Worm (Caenorhabditis elegans) whole organism, midembryonic: Measurements from ENCODE around the gene F59E12.3.

Source experiments
- T22C8.4 ChIP-seq: fragments of 200-800 bp; sonication (Bioruptor generic); IDR thresholded peaks from 2 replicates; pipeline ENCODE4 v1.3.6; 2022; ENCODE audit warnings: missing genetic modification characterization, missing compliant biosample characterization
- cog-1 ChIP-seq: sonication (generic microtip); optimal IDR thresholded peaks from 2 replicates; lab custom pipeline; 2016; ENCODE audit warnings: missing genetic modification characterization, missing compliant biosample characterization
- flt-1 ChIP-seq: fragments of 200-800 bp; sonication (Bioruptor generic); IDR thresholded peaks from 2 replicates; pipeline ENCODE4 v1.3.6; 2022; ENCODE audit warnings: missing genetic modification characterization, missing compliant biosample characterization
- klf-2 ChIP-seq: fragments of 200-800 bp; sonication (Bioruptor generic); conservative IDR thresholded peaks from 2 replicates; pipeline ENCODE4 v1.3.6; 2022; ENCODE audit warnings: missing genetic modification reagents, missing genetic modification characterization, missing compliant biosample characterization
- med-1 ChIP-seq: sonication (generic microtip); optimal IDR thresholded peaks from 2 replicates; lab custom pipeline; 2017; ENCODE audit warnings: missing genetic modification characterization, mild to moderate bottlenecking, missing compliant biosample characterization, antibody characterized with exemption, missing genetic modification reagents; ENCODE audit not compliant: insufficient read depth
- ref-1 ChIP-seq: fragments of 200-800 bp; sonication (Bioruptor generic); conservative IDR thresholded peaks from 2 replicates; pipeline ENCODE4 v1.3.6; 2022; ENCODE audit warnings: missing genetic modification reagents, missing genetic modification characterization, missing compliant biosample characterization
- tab-1 ChIP-seq: fragments of 200-800 bp; sonication (Bioruptor generic); IDR thresholded peaks from 2 replicates; pipeline ENCODE4 v1.3.6; 2022; ENCODE audit warnings: missing genetic modification characterization, missing compliant biosample characterization
- ztf-23 ChIP-seq: fragments of 200-800 bp; sonication (Bioruptor generic); IDR thresholded peaks from 2 replicates; pipeline ENCODE4 v1.3.6; 2022; ENCODE audit warnings: missing genetic modification reagents, missing genetic modification characterization, missing compliant biosample characterization
- ztf-29 ChIP-seq: fragments of 200-800 bp; sonication (Bioruptor generic); IDR thresholded peaks from 2 replicates; pipeline ENCODE4 v1.3.6; 2022; ENCODE audit warnings: missing genetic modification reagents, missing genetic modification characterization, missing compliant biosample characterization

Gene F59E12.3

DNA sequence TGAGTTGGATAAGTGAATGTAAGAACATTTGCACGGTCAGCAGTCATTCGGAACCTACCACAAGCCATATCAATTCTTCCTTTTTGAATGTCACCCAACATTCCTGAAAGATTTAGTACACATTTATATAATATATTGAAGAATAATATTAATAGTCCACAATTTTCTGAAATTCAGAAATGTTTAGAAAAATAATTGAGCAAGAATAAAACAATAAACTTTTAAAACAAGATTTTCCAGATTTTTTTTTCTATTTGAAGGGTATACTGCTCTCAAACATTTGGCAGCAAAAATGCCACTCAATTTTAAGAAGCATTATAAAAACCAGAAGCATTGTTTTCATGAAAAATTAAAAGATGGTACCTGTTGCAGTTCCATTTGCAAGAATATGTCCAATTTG lies 1.3 kb upstream of the F59E12.3 start, which contains the start of gene F59E12.8:
F59E12.8 (minus strand) TSS at position 101 of the 400 bp plus-strand sequence.
- TF ChIP-seq flt-1 (GFP tag; lab: Robert Waterston, UW) (no peak), cog-1 (tag; lab: Kevin White, UChicago) (no peak), ref-1 (GFP tag; lab: Robert Waterston, UW) (no peak), tab-1 (no peak), T22C8.4 (GFP tag; lab: Robert Waterston, UW) (no peak), med-1 (no peak)

DNA sequence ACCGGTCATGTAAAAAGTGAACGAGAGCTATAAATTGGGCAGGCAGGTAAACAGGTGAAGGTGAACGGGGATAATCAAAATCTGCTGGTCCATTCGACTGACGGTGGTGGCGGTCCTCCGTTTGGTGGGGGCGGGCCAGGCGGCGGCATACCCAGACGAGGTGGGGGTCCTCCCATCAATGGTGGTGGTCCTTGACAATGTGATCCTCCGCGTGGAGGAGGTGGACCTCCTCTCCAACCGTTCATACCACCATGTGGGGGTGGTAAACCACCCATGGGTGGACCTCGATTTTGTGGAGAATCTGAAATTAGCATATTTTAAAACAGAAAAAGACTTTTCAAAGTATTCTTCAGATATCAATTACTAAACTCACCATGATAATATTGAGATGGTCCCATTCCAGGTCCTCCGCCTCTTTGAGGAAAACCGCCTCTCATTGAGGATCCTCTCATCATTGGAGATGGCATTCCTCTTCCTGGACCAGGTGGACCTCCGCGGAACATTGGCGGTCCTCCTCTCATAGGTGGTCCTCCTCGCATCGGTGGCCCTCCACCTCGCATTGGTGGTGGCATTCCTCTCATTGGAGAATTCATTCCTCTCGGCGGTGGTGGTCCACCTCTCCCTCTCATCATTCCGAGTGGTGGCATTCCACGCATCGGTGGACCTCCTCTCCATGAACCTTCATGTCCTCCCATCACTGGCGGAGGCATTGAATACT lies 2.4 kb downstream of the F59E12.3 start:
- TF ChIP-seq T22C8.4 (GFP tag; lab: Robert Waterston, UW) (no peak), ref-1 (GFP tag; lab: Robert Waterston, UW) (no peak), tab-1 (no peak)

DNA sequence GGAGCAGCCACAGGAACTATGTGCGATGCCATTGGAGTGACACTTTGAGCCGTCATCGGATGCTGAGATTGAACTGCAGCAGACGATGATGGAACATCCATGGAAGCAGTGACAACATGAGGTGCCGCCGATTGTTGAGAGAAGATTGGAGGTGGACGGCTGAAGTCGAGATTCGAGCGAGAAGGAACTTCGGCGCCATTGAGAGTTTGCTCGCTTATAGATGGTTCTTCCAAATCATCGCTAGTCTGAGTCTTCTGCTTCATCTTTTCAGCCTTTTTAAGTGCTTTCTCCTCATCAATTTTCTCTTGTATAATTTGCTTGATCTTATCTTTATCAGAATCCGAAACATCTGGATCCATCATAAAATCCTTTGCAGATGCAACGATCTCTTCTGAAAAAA lies 4.0 kb downstream of the F59E12.3 start:
- TF ChIP-seq med-1, result no peak

DNA sequence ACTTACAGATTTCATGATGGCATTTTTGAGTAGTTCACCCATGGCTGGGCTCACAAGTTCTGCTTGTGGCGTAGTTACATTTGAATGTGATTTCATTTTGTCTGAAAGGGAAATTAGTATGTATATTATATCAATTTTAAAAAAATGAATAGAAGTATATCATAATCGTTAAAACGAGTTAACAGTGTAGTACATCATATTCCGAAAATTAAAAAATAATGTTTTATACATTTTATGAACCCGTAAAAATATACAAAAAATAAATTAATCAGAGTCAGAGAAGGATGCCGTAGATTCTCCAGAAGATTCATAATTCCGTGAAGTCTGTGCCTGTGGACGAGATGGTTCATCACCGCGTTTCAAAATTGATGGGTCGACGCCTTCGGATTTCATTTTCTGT lies 8.8 kb downstream of the F59E12.3 start, which contains the start of gene F59E12.9:
F59E12.9 (minus strand) TSS at position 101 of the 400 bp plus-strand sequence.
- TF ChIP-seq ztf-23 (no peak), ref-1 (GFP tag; lab: Robert Waterston, UW) (no peak), med-1 (no peak), klf-2 (GFP tag; lab: Robert Waterston, UW) (no peak), tab-1 (no peak), cog-1 (tag; lab: Kevin White, UChicago) (no peak), T22C8.4 (GFP tag; lab: Robert Waterston, UW) (no peak), ztf-29 (GFP tag; lab: Robert Waterston, UW) (no peak), flt-1 (GFP tag; lab: Robert Waterston, UW) (no peak)

DNA sequence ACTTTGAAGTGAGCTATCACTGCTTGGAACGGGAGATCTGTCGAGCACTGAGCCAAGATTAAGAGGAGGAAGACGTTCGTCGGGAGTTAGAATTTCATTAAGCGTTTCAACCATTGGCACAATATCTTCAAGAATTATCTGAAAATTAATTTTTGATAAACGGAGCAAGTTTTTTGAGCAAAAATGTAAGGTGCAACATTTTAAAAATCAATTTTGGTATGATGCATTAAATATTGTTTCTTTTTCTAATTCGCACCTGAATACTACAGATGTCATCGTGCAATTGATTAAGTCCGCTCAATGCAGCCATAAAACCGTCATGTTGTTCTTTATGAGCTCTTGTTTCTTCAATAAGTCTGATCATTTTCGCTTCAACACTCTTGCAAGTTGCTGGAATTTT lies 10.1 kb downstream of the F59E12.3 start, which contains the start of gene ddl-1:
ddl-1 (minus strand) TSS at position 101 of the 400 bp plus-strand sequence.
- TF ChIP-seq flt-1 (GFP tag; lab: Robert Waterston, UW) (no peak), cog-1 (tag; lab: Kevin White, UChicago) (no peak), tab-1 (no peak), ztf-23 (no peak), ref-1 (GFP tag; lab: Robert Waterston, UW) (no peak), klf-2 (GFP tag; lab: Robert Waterston, UW) (no peak), med-1 (no peak), ztf-29 (GFP tag; lab: Robert Waterston, UW) (no peak), T22C8.4 (GFP tag; lab: Robert Waterston, UW) (no peak)

DNA sequence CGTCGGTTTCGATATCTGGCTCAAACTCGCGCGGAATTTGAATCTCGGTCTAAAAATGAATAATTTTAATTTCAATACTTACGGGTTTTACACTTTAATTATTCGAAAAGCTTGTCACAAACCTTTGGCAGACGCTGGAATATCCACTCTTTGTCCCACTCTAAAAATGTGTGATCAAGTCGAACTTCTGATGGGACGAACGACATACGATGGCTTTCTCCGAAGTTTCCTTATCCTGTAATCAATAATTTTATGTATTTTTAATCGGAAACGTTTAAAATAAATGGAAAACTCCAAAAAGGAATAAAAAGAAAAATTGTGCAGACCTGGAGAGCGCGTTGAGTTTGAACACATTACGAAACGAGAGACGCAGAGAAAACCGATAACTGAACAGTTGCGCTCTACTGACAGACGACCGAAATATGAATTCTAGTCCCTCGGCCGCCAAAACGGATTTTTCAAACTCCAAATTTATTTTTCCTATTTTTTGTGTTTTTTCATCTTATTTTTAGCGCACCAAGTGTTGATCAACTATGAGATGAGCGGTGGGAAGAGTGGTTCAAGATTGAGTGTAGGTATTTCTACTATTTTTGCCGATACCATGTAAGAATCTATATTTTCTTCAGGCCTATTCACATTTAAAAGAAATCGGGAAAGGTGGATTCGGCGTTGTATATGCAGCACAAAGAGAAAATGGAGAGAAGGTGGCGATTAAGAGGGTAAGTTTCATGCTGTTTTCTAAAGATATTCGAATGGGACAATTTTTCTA lies 11.3 kb downstream of the F59E12.3 start, which contains the start of the genes sam-4, F59E12.17 and zyg-1:
sam-4 (minus strand) TSS at position 51 of the 769 bp plus-strand sequence.
F59E12.17 (minus strand) TSS at position 235 of the 769 bp plus-strand sequence.
zyg-1 (plus strand) TSS at position 513 of the 769 bp plus-strand sequence.
- TF ChIP-seq flt-1 (GFP tag; lab: Robert Waterston, UW), result no peak
- no peak for TF ChIP-seq ztf-23
- no peak for TF ChIP-seq klf-2 (GFP tag; lab: Robert Waterston, UW)
- TF ChIP-seq tab-1, result no peak
- no peak for TF ChIP-seq cog-1 (tag; lab: Kevin White, UChicago)
- no peak for TF ChIP-seq ref-1 (GFP tag; lab: Robert Waterston, UW)
- no peak for TF ChIP-seq ztf-29 (GFP tag; lab: Robert Waterston, UW)
- no peak for TF ChIP-seq med-1
- no peak for TF ChIP-seq T22C8.4 (GFP tag; lab: Robert Waterston, UW)

DNA sequence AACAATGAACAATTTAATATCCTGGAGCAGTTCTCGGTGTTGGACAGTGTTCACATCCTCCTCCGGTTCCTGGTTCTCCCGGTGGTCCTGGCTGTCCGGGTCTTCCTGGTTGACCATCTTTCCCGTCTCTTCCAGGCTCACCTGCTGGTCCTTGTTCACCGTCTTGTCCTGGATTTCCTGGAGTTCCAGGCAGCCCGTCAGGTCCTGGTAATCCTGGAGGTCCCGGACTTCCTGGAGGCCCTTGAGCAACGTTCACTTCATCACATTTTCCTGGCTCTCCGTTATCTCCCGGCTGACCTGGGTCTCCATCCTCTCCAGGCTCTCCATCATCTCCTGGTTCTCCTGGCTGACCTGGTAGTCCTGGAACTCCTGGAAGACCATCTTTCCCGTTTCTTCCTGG lies 13.3 kb downstream of the F59E12.3 start:
- TF ChIP-seq klf-2 (GFP tag; lab: Robert Waterston, UW) (no peak), cog-1 (tag; lab: Kevin White, UChicago) (no peak), ref-1 (GFP tag; lab: Robert Waterston, UW) (no peak), T22C8.4 (GFP tag; lab: Robert Waterston, UW) (no peak), ztf-29 (GFP tag; lab: Robert Waterston, UW) (no peak), flt-1 (GFP tag; lab: Robert Waterston, UW) (no peak)

DNA sequence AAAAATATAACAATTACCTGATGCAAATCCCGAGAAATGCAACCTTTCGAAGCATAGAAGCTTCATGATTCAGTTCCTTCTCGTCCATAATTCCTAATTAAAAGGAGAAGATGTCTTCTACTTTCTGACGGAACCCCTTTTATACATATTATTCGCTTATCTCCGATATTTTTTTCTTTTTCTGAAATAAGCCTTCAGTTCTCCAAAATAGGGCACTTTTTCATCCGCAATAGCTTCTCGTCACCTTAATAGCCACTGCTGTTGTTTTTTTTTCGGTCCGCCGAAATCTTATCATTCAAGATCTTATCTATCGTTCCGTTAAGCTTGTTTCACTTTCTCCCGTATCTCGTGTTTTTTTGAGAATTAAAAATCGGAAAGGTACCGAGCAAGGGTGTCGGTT lies 14.2 kb downstream of the F59E12.3 start, which contains the start of gene bli-2:
bli-2 (minus strand) TSS at position 101 of the 400 bp plus-strand sequence.
- no peak for TF ChIP-seq flt-1 (GFP tag; lab: Robert Waterston, UW)
- TF ChIP-seq ztf-29 (GFP tag; lab: Robert Waterston, UW), result no peak

DNA sequence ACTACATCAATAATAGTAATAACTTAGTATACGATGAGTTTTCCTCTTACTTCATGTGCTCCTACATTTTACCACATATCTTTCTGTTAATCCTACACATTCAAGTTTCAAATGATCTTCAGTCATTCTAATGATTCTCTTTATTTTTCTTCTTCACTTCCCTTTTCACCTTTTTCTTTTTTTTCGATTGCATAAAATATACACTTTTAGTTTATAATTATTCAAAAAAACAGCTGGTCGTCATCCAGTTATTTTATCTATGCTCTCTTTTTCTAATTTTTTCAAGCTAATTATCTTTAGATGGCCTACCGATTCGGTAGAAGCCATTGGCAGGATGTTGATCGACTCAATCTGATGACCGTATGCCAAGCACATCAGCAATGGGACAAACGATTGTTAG lies 16.1 kb downstream of the F59E12.3 start, which contains the start of gene F59E12.1:
F59E12.1 (plus strand) TSS at position 301 of the 400 bp plus-strand sequence.
- TF ChIP-seq T22C8.4 (GFP tag; lab: Robert Waterston, UW), result no peak
- TF ChIP-seq cog-1 (tag; lab: Kevin White, UChicago), result no peak
- no peak for TF ChIP-seq flt-1 (GFP tag; lab: Robert Waterston, UW)
- no peak for TF ChIP-seq tab-1
- TF ChIP-seq klf-2 (GFP tag; lab: Robert Waterston, UW), result no peak
- no peak for TF ChIP-seq ztf-23
- TF ChIP-seq ztf-29 (GFP tag; lab: Robert Waterston, UW), result no peak
- TF ChIP-seq ref-1 (GFP tag; lab: Robert Waterston, UW), result no peak
- TF ChIP-seq med-1, result no peak

DNA sequence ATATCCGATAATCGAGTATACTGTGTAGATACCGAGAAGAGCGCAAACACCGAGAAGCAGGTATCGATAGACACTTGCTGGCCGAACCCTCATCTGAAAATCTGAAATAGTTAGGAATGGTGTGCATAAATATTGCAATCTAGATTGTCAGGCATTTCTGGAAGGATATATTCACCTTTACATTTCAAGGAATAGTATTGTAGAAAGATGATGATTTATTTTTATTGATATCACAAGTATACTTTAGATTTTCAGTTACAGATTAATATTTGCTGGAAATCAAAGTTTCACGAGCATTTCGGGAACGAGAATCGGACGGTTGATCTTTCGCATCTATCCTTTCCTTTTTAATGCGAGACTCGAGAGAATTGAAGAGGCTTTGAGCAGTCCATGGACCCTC lies 21.5 kb downstream of the F59E12.3 start, which contains the start of gene fut-3:
fut-3 (minus strand) TSS at position 101 of the 400 bp plus-strand sequence.
- no peak for TF ChIP-seq flt-1 (GFP tag; lab: Robert Waterston, UW)
- TF ChIP-seq ztf-29 (GFP tag; lab: Robert Waterston, UW), result no peak
- no peak for TF ChIP-seq klf-2 (GFP tag; lab: Robert Waterston, UW)
- TF ChIP-seq tab-1, result no peak
- no peak for TF ChIP-seq med-1
- TF ChIP-seq T22C8.4 (GFP tag; lab: Robert Waterston, UW), result no peak
- TF ChIP-seq ref-1 (GFP tag; lab: Robert Waterston, UW), result no peak
